Fruit fly (Drosophila melanogaster) whole organism, pupa: Measurements from ENCODE around the gene Ttc30.

Source experiments
- CG14655 ChIP-seq: fragments of 200-800 bp; sonication (Bioruptor generic); optimal IDR thresholded peaks from 3 replicates; lab custom pipeline; 2017; ENCODE audit warnings: mild to moderate bottlenecking, missing biosample characterization, missing genetic modification reagents, missing genetic modification characterization
- CG15710 ChIP-seq: fragments of 200-800 bp; sonication (Bioruptor generic); optimal IDR thresholded peaks from 2 replicates; lab custom pipeline; 2018; ENCODE audit warnings: missing biosample characterization, mild to moderate bottlenecking, missing genetic modification characterization, moderate library complexity
- CG17806 ChIP-seq: fragments of 200-800 bp; sonication (Bioruptor generic); optimal IDR thresholded peaks from 2 replicates; lab custom pipeline; 2018; ENCODE audit warnings: missing biosample characterization, mild to moderate bottlenecking, missing genetic modification characterization, moderate library complexity
- CG32121 ChIP-seq: fragments of 200-800 bp; sonication (Bioruptor generic); IDR thresholded peaks from 2 replicates; pipeline ENCODE4 v1.3.6; 2022; ENCODE audit warnings: missing biosample characterization, missing genetic modification characterization
- CG8159 ChIP-seq: fragments of 200-800 bp; sonication (Bioruptor generic); optimal IDR thresholded peaks from 3 replicates; lab custom pipeline; 2018; ENCODE audit warnings: missing biosample characterization, mild to moderate bottlenecking, missing genetic modification characterization, moderate library complexity
- CG8301 ChIP-seq: fragments of 200-800 bp; sonication (Bioruptor generic); optimal IDR thresholded peaks from 2 replicates; lab custom pipeline; 2018; ENCODE audit warnings: missing biosample characterization, mild to moderate bottlenecking, missing genetic modification characterization
- D1 ChIP-seq: fragments of 200-800 bp; sonication (Bioruptor generic); optimal IDR thresholded peaks from 2 replicates; lab custom pipeline; 2018; ENCODE audit warnings: missing biosample characterization, mild to moderate bottlenecking, missing genetic modification characterization, moderate library complexity
- EcR ChIP-seq: fragments of 200-800 bp; sonication (Bioruptor generic); optimal IDR thresholded peaks from 3 replicates; lab custom pipeline; 2019; ENCODE audit warnings: missing biosample characterization, missing genetic modification characterization, mild to moderate bottlenecking, moderate library complexity, missing genetic modification reagents
- Ets98B ChIP-seq: fragments of 200-800 bp; sonication (Bioruptor generic); IDR thresholded peaks from 2 replicates; pipeline ENCODE4 v1.3.6; 2022; ENCODE audit warnings: missing biosample characterization, missing genetic modification characterization
- Pif1A ChIP-seq: fragments of 200-800 bp; sonication (Bioruptor generic); optimal IDR thresholded peaks from 3 replicates; lab custom pipeline; 2016; ENCODE audit warnings: missing biosample characterization, missing genetic modification characterization
- Pif1B ChIP-seq: fragments of 200-800 bp; sonication (Bioruptor generic); optimal IDR thresholded peaks from 3 replicates; lab custom pipeline; 2016; ENCODE audit warnings: missing biosample characterization, missing genetic modification characterization
- fd96Ca ChIP-seq: fragments of 200-800 bp; sonication (Bioruptor generic); IDR thresholded peaks from 3 replicates; pipeline ENCODE4 v1.3.6; 2022; ENCODE audit warnings: missing biosample characterization, missing genetic modification characterization
- gl ChIP-seq: fragments of 200-800 bp; sonication (Bioruptor generic); optimal IDR thresholded peaks from 2 replicates; lab custom pipeline; 2018; ENCODE audit warnings: missing biosample characterization, mild to moderate bottlenecking, missing genetic modification characterization
- rn ChIP-seq: fragments of 200-800 bp; sonication (Bioruptor generic); IDR thresholded peaks from 2 replicates; pipeline ENCODE4 v1.3.6; 2022; ENCODE audit warnings: missing biosample characterization, missing genetic modification characterization

DNA sequence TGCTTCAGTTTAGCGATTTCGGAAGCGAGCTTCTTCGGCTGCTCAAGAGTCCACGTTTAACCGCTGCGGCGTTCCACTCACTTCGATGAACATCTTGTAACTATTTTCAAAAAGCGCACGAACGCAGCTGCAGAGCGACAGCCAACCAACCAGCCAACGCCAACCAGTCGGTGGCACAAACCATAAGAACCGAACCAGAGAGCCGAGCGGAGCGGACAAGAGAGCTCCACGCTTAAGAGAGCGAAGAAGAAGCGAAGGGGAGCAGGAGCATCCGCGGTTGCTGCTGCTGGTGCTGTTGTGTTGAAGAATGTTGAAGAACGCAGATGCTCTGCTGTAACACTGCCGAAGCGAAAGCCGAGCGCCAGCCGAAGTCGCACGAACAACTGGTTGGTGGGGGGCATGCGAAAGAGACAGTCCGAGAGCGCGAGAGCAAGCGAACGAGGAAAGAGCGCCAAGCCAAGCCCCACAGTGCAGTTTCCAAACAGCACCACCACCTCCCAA is 46.5 kb upstream of the Ttc30 start, which contains the start of gene CG9932:
- TF ChIP-seq D1 (tag; lab: Kevin White, UChicago), result peak; percentile 22
- TF ChIP-seq CG14655 (GFP tag; lab: Kevin White, UChicago), result peak; percentile 13
- TF ChIP-seq Ets98B (GFP tag; lab: Robert Waterston, UW), result peak; percentile 62; the same call in 1 of the 2 replicates
- TF ChIP-seq gl (tag; lab: Kevin White, UChicago), result peak; percentile 30
- TF ChIP-seq Pif1A (GFP tag; lab: Kevin White, UChicago), result peak; percentile 54
- peak; percentile 67; the same call in 1 of the 2 replicates for TF ChIP-seq CG32121
- no peak for TF ChIP-seq rn (GFP tag; lab: Robert Waterston, UW)
- TF ChIP-seq CG8301 (tag; lab: Kevin White, UChicago), result peak; percentile 24
- peak; percentile 28 for TF ChIP-seq CG17806 (tag; lab: Kevin White, UChicago)
- TF ChIP-seq CG15710 (tag; lab: Kevin White, UChicago), result peak; percentile 18
- peak; percentile 52 for TF ChIP-seq EcR
- peak; percentile 75 for TF ChIP-seq Pif1B (GFP tag; lab: Kevin White, UChicago)
- peak; percentile 34 for TF ChIP-seq CG8159
- TF ChIP-seq fd96Ca (GFP tag; lab: Robert Waterston, UW), result peak; percentile 63; the same call in 2 of the 3 replicates
